Fruit fly (Drosophila melanogaster) whole organism, wandering third instar larva: Measurements from ENCODE around the gene CG32459.

Source experiments
- Abd-B ChIP-seq: fragments of >200 bp; optimal IDR thresholded peaks from 2 replicates; lab custom pipeline; 2017; ENCODE audit warnings: missing biosample characterization, missing genetic modification characterization
- CG32264 ChIP-seq: fragments of 200-800 bp; sonication (Bioruptor generic); optimal IDR thresholded peaks from 2 replicates; lab custom pipeline; 2016; ENCODE audit warnings: missing biosample characterization, missing genetic modification characterization
- CrebA ChIP-seq: fragments of 200-800 bp; sonication (Bioruptor generic); optimal IDR thresholded peaks from 2 replicates; lab custom pipeline; 2016; ENCODE audit warnings: missing biosample characterization, mild to moderate bottlenecking, missing genetic modification characterization, borderline replicate concordance
- Dfd ChIP-seq: fragments of >200 bp; optimal IDR thresholded peaks from 2 replicates; lab custom pipeline; 2017; ENCODE audit warnings: missing biosample characterization, missing genetic modification characterization
- GATAd ChIP-seq: sonication (Bioruptor generic); optimal IDR thresholded peaks from 2 replicates; lab custom pipeline; 2016; ENCODE audit warnings: missing biosample characterization, missing genetic modification characterization
- HLH106 ChIP-seq: fragments of 200-800 bp; optimal IDR thresholded peaks from 3 replicates; lab custom pipeline; 2019; ENCODE audit warnings: missing biosample characterization, mild to moderate bottlenecking, missing genetic modification characterization, moderate library complexity
- Hnf4 ChIP-seq: fragments of 200-800 bp; sonication (Bioruptor generic); optimal IDR thresholded peaks from 2 replicates; lab custom pipeline; 2016; ENCODE audit warnings: missing biosample characterization, mild to moderate bottlenecking, missing genetic modification characterization
- Hr78 ChIP-seq: fragments of >200 bp; optimal IDR thresholded peaks from 2 replicates; lab custom pipeline; 2017; ENCODE audit warnings: missing biosample characterization, missing genetic modification characterization
- Hr83 ChIP-seq: fragments of 200-300 bp; sonication (Bioruptor generic); optimal IDR thresholded peaks from 2 replicates; lab custom pipeline; 2016; ENCODE audit warnings: missing biosample characterization, mild to moderate bottlenecking, missing genetic modification characterization, moderate library complexity; ENCODE audit not compliant: poor library complexity, severe bottlenecking
- Jra ChIP-seq: sonication (Bioruptor generic); optimal IDR thresholded peaks from 2 replicates; lab custom pipeline; 2016; ENCODE audit warnings: missing biosample characterization, missing genetic modification characterization
- Mio ChIP-seq: sonication (Bioruptor generic); optimal IDR thresholded peaks from 2 replicates; lab custom pipeline; 2016; ENCODE audit warnings: missing biosample characterization, missing genetic modification characterization
- Myc ChIP-seq: fragments of >200 bp; optimal IDR thresholded peaks from 2 replicates; lab custom pipeline; 2017
- N ChIP-seq: fragments of >200 bp; optimal IDR thresholded peaks from 2 replicates; lab custom pipeline; 2018; ENCODE audit warnings: missing biosample characterization, missing external identifiers, missing genetic modification characterization
- OdsH ChIP-seq: fragments of 200-800 bp; sonication (Bioruptor generic); optimal IDR thresholded peaks from 2 replicates; lab custom pipeline; 2016; ENCODE audit warnings: missing biosample characterization, mild to moderate bottlenecking, missing genetic modification characterization
- Rel ChIP-seq, 2 experiments: fragments of 200-800 bp; sonication (Bioruptor generic) in 1 of 2; optimal IDR thresholded peaks; 2 replicates in 1 of 2; 3 replicates in 1 of 2; lab custom pipeline; 2016 to 2019; ENCODE audit warnings: mild to moderate bottlenecking in 2 of 2, missing biosample characterization in 2 of 2, missing genetic modification characterization in 2 of 2, moderate library complexity in 1 of 2
- Sp1 ChIP-seq: fragments of 200-800 bp; sonication (Bioruptor generic); optimal IDR thresholded peaks from 3 replicates; lab custom pipeline; 2019; ENCODE audit warnings: missing biosample characterization, mild to moderate bottlenecking, missing genetic modification characterization, moderate library complexity
- br ChIP-seq: fragments of 200-800 bp; sonication (Bioruptor generic); optimal IDR thresholded peaks from 2 replicates; lab custom pipeline; 2016; ENCODE audit warnings: missing biosample characterization, missing genetic modification characterization
- brk ChIP-seq: fragments of 200-800 bp; sonication (Bioruptor generic); optimal IDR thresholded peaks from 2 replicates; lab custom pipeline; 2016; ENCODE audit warnings: missing biosample characterization, mild to moderate bottlenecking, missing genetic modification characterization
- dl ChIP-seq, 2 experiments: fragments of 175-275, 200-275 bp in 1 of 2; fragments of 200-275 bp in 1 of 2; sonication (Bioruptor generic); optimal IDR thresholded peaks; lab custom pipeline; 2018; ENCODE audit warnings: mild to moderate bottlenecking in 2 of 2, missing biosample characterization in 2 of 2, missing genetic modification characterization in 2 of 2, moderate library complexity in 2 of 2; ENCODE audit not compliant: partially characterized antibody in 2 of 2, insufficient read depth in 1 of 2
- dsf ChIP-seq: sonication (Bioruptor generic); optimal IDR thresholded peaks from 2 replicates; lab custom pipeline; 2016; ENCODE audit warnings: missing biosample characterization, missing genetic modification characterization, borderline replicate concordance
- ey ChIP-seq: fragments of 200-800 bp; sonication (Bioruptor generic); optimal IDR thresholded peaks from 2 replicates; lab custom pipeline; 2016; ENCODE audit warnings: missing biosample characterization, missing genetic modification characterization
- foxo ChIP-seq, 2 experiments: fragments of 200-800 bp; sonication (Bioruptor generic); optimal IDR thresholded peaks; 2 replicates in 1 of 2; 3 replicates in 1 of 2; lab custom pipeline; 2016 to 2017; ENCODE audit warnings: missing biosample characterization in 2 of 2, missing genetic modification characterization in 2 of 2
- fru ChIP-seq: fragments of 200-800 bp; sonication (Bioruptor generic); optimal IDR thresholded peaks from 3 replicates; lab custom pipeline; 2016; ENCODE audit warnings: missing biosample characterization, mild to moderate bottlenecking, missing genetic modification characterization
- jim ChIP-seq: fragments of 175-275, 200-325 bp; sonication (Bioruptor generic); optimal IDR thresholded peaks from 2 replicates; lab custom pipeline; 2016; ENCODE audit warnings: missing biosample characterization, mild to moderate bottlenecking, missing genetic modification characterization
- lola ChIP-seq: fragments of >200 bp; optimal IDR thresholded peaks from 2 replicates; lab custom pipeline; 2017; ENCODE audit warnings: missing biosample characterization, missing genetic modification characterization
- pan ChIP-seq: fragments of >200 bp; optimal IDR thresholded peaks from 2 replicates; lab custom pipeline; 2017
- rgr ChIP-seq: fragments of 200-800 bp; sonication (Bioruptor generic); optimal IDR thresholded peaks from 3 replicates; lab custom pipeline; 2016; ENCODE audit warnings: missing biosample characterization, mild to moderate bottlenecking, missing genetic modification characterization
- sage ChIP-seq: fragments of 200-800 bp; sonication (Bioruptor generic); optimal IDR thresholded peaks from 2 replicates; lab custom pipeline; 2016; ENCODE audit warnings: missing biosample characterization, mild to moderate bottlenecking, missing genetic modification characterization
- sv ChIP-seq: fragments of 200-800 bp; sonication (Bioruptor generic); optimal IDR thresholded peaks from 3 replicates; lab custom pipeline; 2016; ENCODE audit warnings: missing biosample characterization, missing genetic modification characterization
- tai ChIP-seq: sonication (Bioruptor generic); optimal IDR thresholded peaks from 2 replicates; lab custom pipeline; 2016; ENCODE audit warnings: missing biosample characterization, missing genetic modification characterization
- woc ChIP-seq: sonication (Bioruptor generic); optimal IDR thresholded peaks from 2 replicates; lab custom pipeline; 2016; ENCODE audit warnings: missing biosample characterization, mild to moderate bottlenecking, missing genetic modification characterization

The CG32459 gene

DNA sequence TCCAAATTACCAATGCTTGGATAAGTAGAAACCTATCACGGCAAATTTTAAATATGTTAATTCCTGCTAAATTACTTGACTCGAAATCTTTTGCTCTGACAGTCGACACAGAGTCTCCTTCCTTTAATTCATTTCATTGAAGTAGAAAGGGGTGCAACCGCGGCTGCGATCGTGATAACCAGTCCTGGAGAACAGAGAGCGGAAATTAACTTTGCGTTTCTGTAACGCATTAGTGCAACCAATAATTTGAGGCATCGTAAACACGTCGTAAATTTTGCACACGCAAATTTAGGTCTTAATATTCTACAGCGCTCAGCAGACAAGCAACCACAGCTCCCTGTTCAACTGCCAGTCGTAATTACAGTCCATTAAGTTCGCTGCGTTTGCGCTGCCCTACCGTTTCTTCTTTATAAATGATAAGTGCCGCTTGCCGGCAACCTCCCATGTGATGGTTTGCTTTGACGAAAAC, at the start of gene CG32459:
TSS of gene CG32459 (minus strand) at position 51 of the 469 bp plus-strand sequence.
- TF ChIP-seq Abd-B (GFP tag; lab: Kevin White, UChicago) (no peak), lola (no peak), Myc (lab: Kevin White, UChicago) (no peak), CrebA (no peak), CG32264 (GFP tag; lab: Kevin White, UChicago) (no peak)
- TF ChIP-seq, all 38 proteins: peak for 0

- TF ChIP-seq fru (GFP tag; lab: Kevin White, UChicago) (no peak), HLH106 (no peak), foxo (GFP tag; optimal IDR thresholded peaks at IDR 0.05; lab: Kevin White, UChicago) (no peak), lola (no peak), Mio (GFP tag; lab: Kevin White, UChicago) (no peak), dsf (GFP tag; lab: Kevin White, UChicago) (no peak), Sp1 (GFP tag; lab: Kevin White, UChicago) (no peak), OdsH (GFP tag; lab: Kevin White, UChicago) (no peak), GATAd (no peak), Myc (lab: Kevin White, UChicago) (no peak), Rel (GFP tag; optimal IDR thresholded peaks at IDR 0.05; lab: Kevin White, UChicago) (no peak), Rel (tag; optimal IDR thresholded peaks at IDR 0.05; lab: Kevin White, UChicago) (no peak), Hr78 (GFP tag; lab: Kevin White, UChicago) (no peak), Hr83 (no peak), Dfd (GFP tag; lab: Kevin White, UChicago) (no peak), woc (GFP tag; lab: Kevin White, UChicago) (no peak), dl (GFP tag; optimal IDR thresholded peaks at IDR 0.05; lab: Kevin White, UChicago; ENCODE audit: insufficient read depth in 1 of 2, partially characterized antibody in 2 of 2) (no peak), Jra (GFP tag; lab: Kevin White, UChicago) (no peak), jim (GFP tag; lab: Kevin White, UChicago) (no peak), sv (GFP tag; lab: Kevin White, UChicago) (no peak), ey (GFP tag; lab: Kevin White, UChicago) (no peak)
- TF ChIP-seq, all 38 proteins: peak for 0
Observed at dm6 chr3L:22901612-22902011, 45.8 kb upstream of the CG32459 start, which contains the start of gene BoYb. Gene BoYb (plus strand): TSS chr3L:22901912.

- TF ChIP-seq rgr (GFP tag; lab: Kevin White, UChicago) (no peak), pan (no peak), CG32264 (GFP tag; lab: Kevin White, UChicago) (no peak), fru (GFP tag; lab: Kevin White, UChicago) (no peak), woc (GFP tag; lab: Kevin White, UChicago) (no peak), tai (GFP tag; lab: Kevin White, UChicago) (no peak), dl (GFP tag; optimal IDR thresholded peaks at IDR 0.05; lab: Kevin White, UChicago; ENCODE audit: insufficient read depth in 1 of 2, partially characterized antibody in 2 of 2) (no peak), Hr83 (no peak), N (GFP tag; lab: Kevin White, UChicago) (no peak), br (GFP tag; lab: Kevin White, UChicago) (no peak), Sp1 (GFP tag; lab: Kevin White, UChicago) (no peak), CrebA (no peak), Hnf4 (GFP tag; lab: Kevin White, UChicago) (no peak), Abd-B (GFP tag; lab: Kevin White, UChicago) (no peak), jim (GFP tag; lab: Kevin White, UChicago) (no peak), ey (GFP tag; lab: Kevin White, UChicago) (no peak), brk (GFP tag; lab: Kevin White, UChicago) (no peak), sage (GFP tag; lab: Kevin White, UChicago) (no peak), Jra (GFP tag; lab: Kevin White, UChicago) (no peak), lola (no peak)
Observed at dm6 chr3L:22898444-22898843, 42.6 kb upstream of the CG32459 start, which contains the start of gene CG11131. Gene CG11131 (plus strand): TSS chr3L:22898744.

DNA sequence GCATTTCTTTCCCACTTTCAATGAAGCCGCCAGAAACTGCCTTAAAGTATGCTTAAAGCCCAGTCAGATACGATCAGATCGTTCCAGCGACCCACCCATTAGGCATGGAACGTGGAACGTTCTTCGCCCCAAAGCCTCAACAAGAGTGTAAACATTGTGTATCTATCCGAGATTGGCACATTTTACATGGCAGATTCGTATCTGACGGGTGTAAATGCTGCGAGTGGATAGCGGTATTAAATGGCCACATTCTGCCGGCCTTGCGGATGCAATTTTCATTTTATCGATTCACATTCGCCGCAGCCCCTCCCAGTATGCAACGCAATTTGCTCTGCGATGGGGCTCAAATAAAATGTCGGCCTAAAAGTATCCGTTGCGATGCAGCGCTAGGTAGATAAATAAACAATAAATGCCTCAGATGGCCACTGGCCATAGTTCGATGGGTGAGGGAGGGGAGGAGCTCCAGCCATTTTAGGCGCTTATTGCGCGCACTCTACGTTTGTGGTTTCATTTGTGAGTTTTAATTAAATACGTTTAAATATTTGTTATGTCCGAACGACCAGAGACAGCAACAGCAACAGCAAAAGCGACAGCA, 38.9 kb upstream of the CG32459 start:
- TF ChIP-seq Myc (lab: Kevin White, UChicago) (peak; percentile 81), CrebA (no peak), N (GFP tag; lab: Kevin White, UChicago) (peak; percentile 41), Mio (GFP tag; lab: Kevin White, UChicago) (no peak), rgr (GFP tag; lab: Kevin White, UChicago) (no peak), fru (GFP tag; lab: Kevin White, UChicago) (no peak), lola (peak; percentile 21), Abd-B (GFP tag; lab: Kevin White, UChicago) (peak; percentile 62)
